Worm (Caenorhabditis elegans) whole organism, early embryonic: ENCODE results near the gene comt-1.

Experiments used
- aly-1 ChIP-seq: sonication (generic microtip); optimal IDR thresholded peaks from 2 replicates; lab custom pipeline; 2016; ENCODE audit warnings: missing genetic modification characterization, missing compliant biosample characterization
- ama-1 ChIP-seq: fragments of 150-350 bp; optimal IDR thresholded peaks from 2 replicates; lab custom pipeline; 2014
- ets-7 ChIP-seq: sonication (generic microtip); optimal IDR thresholded peaks from 2 replicates; lab custom pipeline; 2016; ENCODE audit warnings: missing genotype, missing genetic modification characterization, missing compliant biosample characterization
- sea-1 ChIP-seq: fragments of 200-800 bp; sonication (Bioruptor generic); conservative IDR thresholded peaks from 2 replicates; pipeline ENCODE4 v1.3.6; 2022; ENCODE audit warnings: missing genetic modification characterization, missing compliant biosample characterization

DNA sequence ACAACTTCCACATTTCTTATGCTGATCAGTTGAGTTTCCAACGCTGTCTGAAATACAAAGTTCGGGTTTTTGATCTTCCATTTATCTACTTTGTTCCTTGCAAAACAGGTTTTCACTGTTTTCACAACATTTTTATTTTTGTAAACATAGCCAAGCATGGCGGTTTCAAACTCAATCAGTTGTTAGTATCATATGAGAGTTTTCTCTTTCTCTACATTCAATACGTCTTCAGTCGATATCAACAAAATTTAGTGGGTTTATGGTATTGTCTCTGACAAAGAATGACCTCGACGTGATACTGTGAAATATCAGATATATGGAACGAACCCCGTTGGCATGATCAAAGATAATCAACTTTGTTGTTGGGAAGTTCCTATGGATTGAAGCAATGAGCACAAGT, 33.4 kb upstream of the comt-1 start:
- TF ChIP-seq ama-1 (lab: Kevin White, UChicago) = no peak
- no peak for TF ChIP-seq aly-1
- TF ChIP-seq sea-1 = no peak
- no peak for TF ChIP-seq ets-7
